Worm (Caenorhabditis elegans): ENCODE data around the gene EEED8.4.

- TF ChIP-seq aly-1 (tag; optimal IDR thresholded peaks at IDR 0.05): no peak
- TF ChIP-seq B0310.2 (tag; optimal IDR thresholded peaks at IDR 0.05): no peak
- no peak for TF ChIP-seq F13C5.2 (tag; optimal IDR thresholded peaks at IDR 0.05)
- no peak for TF ChIP-seq ceh-36 (tag; optimal IDR thresholded peaks at IDR 0.05)
- TF ChIP-seq ama-1 (optimal IDR thresholded peaks at IDR 0.05): no peak
- no peak for TF ChIP-seq hnd-1 (tag; optimal IDR thresholded peaks at IDR 0.05)
- TF ChIP-seq tbx-11 (GFP tag; IDR thresholded peaks at IDR 0.05): no peak
- TF ChIP-seq scrt-1 (GFP tag; IDR thresholded peaks at IDR 0.05): no peak
- no peak for TF ChIP-seq sea-1 (GFP tag; conservative IDR thresholded peaks at IDR 0.05)
- no peak for TF ChIP-seq ets-7 (tag; optimal IDR thresholded peaks at IDR 0.05)
These were observed 43.5 kb upstream of the EEED8.4 start, which contains the start of gene F09E5.16 for ce11 chrII:5365645-5366044.
